Worm (Caenorhabditis elegans): ENCODE results near the gene F14H12.8.

F14H12.8 gene

ce11 chrX:4371413-4371812 lies 6.6 kb upstream of the F14H12.8 start, which contains the start of gene R160.13:
R160.13 (minus strand) TSS chrX:4371513.
- no peak for TF ChIP-seq tbx-8 (GFP tag; optimal IDR thresholded peaks at IDR 0.05)
- TF ChIP-seq nhr-2 (tag; optimal IDR thresholded peaks at IDR 0.05), result no peak
- TF ChIP-seq mep-1 (tag; optimal IDR thresholded peaks at IDR 0.05), result no peak
- TF ChIP-seq pha-4 (tag; optimal IDR thresholded peaks at IDR 0.05), result no peak
- TF ChIP-seq ceh-39 (tag; optimal IDR thresholded peaks at IDR 0.05), result no peak
- no peak for TF ChIP-seq M03D4.4 (tag; optimal IDR thresholded peaks at IDR 0.05)
- TF ChIP-seq sptf-1 (tag; optimal IDR thresholded peaks at IDR 0.05), result no peak
- TF ChIP-seq snpc-4 (tag; optimal IDR thresholded peaks at IDR 0.05), result no peak
- TF ChIP-seq flh-1 (GFP tag; optimal IDR thresholded peaks at IDR 0.05), result no peak
- TF ChIP-seq lsy-2 (tag; optimal IDR thresholded peaks at IDR 0.05), result no peak
- TF ChIP-seq sem-2 (GFP tag; optimal IDR thresholded peaks at IDR 0.05), result no peak
- no peak for TF ChIP-seq nhr-237 (tag; optimal IDR thresholded peaks at IDR 0.05)
- no peak for TF ChIP-seq nhr-12 (tag; optimal IDR thresholded peaks at IDR 0.05)
- TF ChIP-seq lin-13 (tag; optimal IDR thresholded peaks at IDR 0.05), result no peak
- TF ChIP-seq ztf-11 (tag; optimal IDR thresholded peaks at IDR 0.05), result no peak
- no peak for TF ChIP-seq elt-1 (tag; optimal IDR thresholded peaks at IDR 0.05; ENCODE audit: borderline replicate concordance, insufficient read depth)
- no peak for TF ChIP-seq nhr-76 (tag; optimal IDR thresholded peaks at IDR 0.05)
- no peak for TF ChIP-seq zip-8 (tag; optimal IDR thresholded peaks at IDR 0.05)
- no peak for TF ChIP-seq blmp-1 (tag; optimal IDR thresholded peaks at IDR 0.05)
- no peak for TF ChIP-seq ceh-43 (GFP tag; optimal IDR thresholded peaks at IDR 0.05)

- TF ChIP-seq nhr-2 (tag; optimal IDR thresholded peaks at IDR 0.05), result no peak
- no peak for TF ChIP-seq lsy-2 (tag; optimal IDR thresholded peaks at IDR 0.05)
- no peak for TF ChIP-seq hlh-1 (tag; optimal IDR thresholded peaks at IDR 0.05)
- TF ChIP-seq ham-2 (GFP tag; optimal IDR thresholded peaks at IDR 0.05), result no peak
- no peak for TF ChIP-seq ceh-43 (GFP tag; optimal IDR thresholded peaks at IDR 0.05)
- no peak for TF ChIP-seq mep-1 (tag; optimal IDR thresholded peaks at IDR 0.05)
- TF ChIP-seq nhr-237 (tag; optimal IDR thresholded peaks at IDR 0.05), result no peak
- no peak for TF ChIP-seq ceh-83 (GFP tag; optimal IDR thresholded peaks at IDR 0.05)
- TF ChIP-seq bed-3 (GFP tag; optimal IDR thresholded peaks at IDR 0.05), result no peak
- TF ChIP-seq mab-5 (tag; optimal IDR thresholded peaks at IDR 0.05), result no peak
- no peak for TF ChIP-seq mls-2 (tag; optimal IDR thresholded peaks at IDR 0.05)
- no peak for TF ChIP-seq ces-1 (GFP tag; optimal IDR thresholded peaks at IDR 0.05)
- no peak for TF ChIP-seq zip-8 (tag; optimal IDR thresholded peaks at IDR 0.05)
- TF ChIP-seq ztf-11 (tag; optimal IDR thresholded peaks at IDR 0.05), result no peak
- no peak for TF ChIP-seq flh-1 (GFP tag; optimal IDR thresholded peaks at IDR 0.05)
- no peak for TF ChIP-seq unc-39 (tag; optimal IDR thresholded peaks at IDR 0.05)
- TF ChIP-seq drap-1 (GFP tag; optimal IDR thresholded peaks at IDR 0.05), result no peak
- no peak for TF ChIP-seq nhr-28 (tag; optimal IDR thresholded peaks at IDR 0.05)
Measured at ce11 chrX:4370756-4371155, 6.0 kb upstream of the F14H12.8 start, which contains the start of gene R160.5. R160.5 (minus strand) TSS chrX:4370856.

DNA sequence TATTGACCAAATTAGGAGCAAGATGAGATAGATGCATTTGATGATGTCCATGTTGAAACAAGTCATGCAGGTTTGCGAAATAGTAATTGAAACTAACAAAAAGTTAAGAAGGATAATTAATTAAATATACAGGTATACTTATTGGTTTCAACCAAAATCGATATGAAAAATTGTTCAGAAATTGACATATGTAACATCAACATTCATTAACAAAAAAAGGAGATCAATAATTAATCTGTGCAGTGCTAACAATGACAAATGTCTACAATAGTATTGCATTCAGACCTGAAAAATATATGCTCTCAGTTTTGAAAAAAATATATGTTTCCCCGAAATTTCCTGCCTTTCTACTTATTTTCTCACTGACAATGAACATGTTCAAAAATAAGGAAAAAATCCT lies 4.0 kb upstream of the F14H12.8 start, which contains the start of gene R160.4:
Gene R160.4, minus strand, starts transcription at position 101 of the 400 bp plus-strand sequence.
- no peak for TF ChIP-seq unc-39 (tag; optimal IDR thresholded peaks at IDR 0.05)
- TF ChIP-seq nhr-76 (tag; optimal IDR thresholded peaks at IDR 0.05), result no peak
- TF ChIP-seq ceh-39 (tag; optimal IDR thresholded peaks at IDR 0.05), result no peak
- no peak for TF ChIP-seq ztf-11 (tag; optimal IDR thresholded peaks at IDR 0.05)
- no peak for TF ChIP-seq nhr-2 (tag; optimal IDR thresholded peaks at IDR 0.05)
- no peak for TF ChIP-seq ceh-83 (GFP tag; optimal IDR thresholded peaks at IDR 0.05)
- no peak for TF ChIP-seq lin-13 (tag; optimal IDR thresholded peaks at IDR 0.05)
- TF ChIP-seq elt-3 (tag; optimal IDR thresholded peaks at IDR 0.05), result no peak
- TF ChIP-seq snpc-4 (tag; optimal IDR thresholded peaks at IDR 0.05), result no peak

ce11 chrX:4367414-4367813 lies 2.6 kb upstream of the F14H12.8 start, which contains the start of gene R160.10:
R160.10 (minus strand) TSS chrX:4367514.
- TF ChIP-seq unc-62 (GFP tag; optimal IDR thresholded peaks at IDR 0.05) (no peak), cnd-1 (tag; optimal IDR thresholded peaks at IDR 0.05) (no peak), ceh-39 (tag; optimal IDR thresholded peaks at IDR 0.05) (no peak), ztf-11 (tag; optimal IDR thresholded peaks at IDR 0.05) (no peak), mab-5 (tag; optimal IDR thresholded peaks at IDR 0.05) (no peak), unc-120 (tag; optimal IDR thresholded peaks at IDR 0.05; ENCODE audit: poor library complexity, severe bottlenecking) (no peak), nhr-2 (tag; optimal IDR thresholded peaks at IDR 0.05) (no peak), ces-1 (GFP tag; optimal IDR thresholded peaks at IDR 0.05) (no peak), nhr-237 (tag; optimal IDR thresholded peaks at IDR 0.05) (no peak)
